Worm (Caenorhabditis elegans) whole organism, young adult: Measurements from ENCODE around the gene suf-1.

Experiments used
- B0035.1 ChIP-seq: sonication (generic microtip); optimal IDR thresholded peaks from 2 replicates; lab custom pipeline; 2016; ENCODE audit warnings: missing genetic modification characterization, mild to moderate bottlenecking, missing compliant biosample characterization, missing genotype, missing genetic modification reagents
- B0261.1 ChIP-seq: sonication (generic microtip); optimal IDR thresholded peaks from 2 replicates; lab custom pipeline; 2016; ENCODE audit warnings: mild to moderate bottlenecking, missing genetic modification characterization, moderate library complexity, missing compliant biosample characterization
- B0336.3 ChIP-seq: fragments of 200-800 bp; sonication (Bioruptor generic); IDR thresholded peaks from 2 replicates; pipeline ENCODE4 v1.3.6; 2022; ENCODE audit warnings: missing genetic modification characterization, missing compliant biosample characterization
- F10E7.11 ChIP-seq: sonication (generic microtip); optimal IDR thresholded peaks from 2 replicates; lab custom pipeline; 2017; ENCODE audit warnings: mild to moderate bottlenecking, missing genetic modification characterization, moderate library complexity, missing compliant biosample characterization
- F39B2.1 ChIP-seq: fragments of 200-800 bp; sonication (Bioruptor generic); IDR thresholded peaks from 2 replicates; pipeline ENCODE4 v1.3.6; 2022; ENCODE audit warnings: missing genetic modification reagents, missing genetic modification characterization, missing compliant biosample characterization
- F52B5.7 ChIP-seq: sonication (generic microtip); optimal IDR thresholded peaks from 2 replicates; lab custom pipeline; 2016; ENCODE audit warnings: mild to moderate bottlenecking, missing genetic modification characterization, missing compliant biosample characterization
- F55B11.4 ChIP-seq: sonication (generic microtip); optimal IDR thresholded peaks from 2 replicates; lab custom pipeline; 2016; ENCODE audit warnings: missing compliant biosample characterization, missing genetic modification characterization, borderline replicate concordance; ENCODE audit not compliant: insufficient read depth
- F57C9.4 ChIP-seq: sonication (generic microtip); optimal IDR thresholded peaks from 2 replicates; lab custom pipeline; 2017; ENCODE audit warnings: mild to moderate bottlenecking, missing genetic modification characterization, missing compliant biosample characterization
- T26A5.8 ChIP-seq: sonication (generic microtip); optimal IDR thresholded peaks from 2 replicates; lab custom pipeline; 2016; ENCODE audit warnings: missing genetic modification characterization, missing compliant biosample characterization
- Y53G8AR.9 ChIP-seq: fragments of 200-800 bp; sonication (Bioruptor generic); conservative IDR thresholded peaks from 2 replicates; pipeline ENCODE4 v1.3.6; 2022; ENCODE audit warnings: missing genetic modification reagents, missing genetic modification characterization, missing compliant biosample characterization
- Y56A3A.18 ChIP-seq: fragments of 200-800 bp; sonication (Bioruptor generic); IDR thresholded peaks from 2 replicates; pipeline ENCODE4 v1.3.6; 2022; ENCODE audit warnings: missing genetic modification reagents, missing genetic modification characterization, missing compliant biosample characterization
- Y79H2A.3 ChIP-seq: fragments of 200-800 bp; sonication (Bioruptor generic); conservative IDR thresholded peaks from 2 replicates; pipeline ENCODE4 v1.3.6; 2022; ENCODE audit warnings: missing genetic modification reagents, missing genetic modification characterization, missing compliant biosample characterization
- akir-1 ChIP-seq: fragments of 200-800 bp; sonication (Bioruptor generic); optimal IDR thresholded peaks from 2 replicates; lab custom pipeline; 2018; ENCODE audit warnings: mild to moderate bottlenecking, missing genetic modification characterization, moderate library complexity, missing compliant biosample characterization
- ama-1 ChIP-seq, 3 experiments: fragments of 150-350 bp in 1 of 3; sonication (generic microtip) in 2 of 3; optimal IDR thresholded peaks; 2 replicates each; lab custom pipeline; 2014 to 2018; ENCODE audit warnings: missing biosample characterization in 2 of 3, missing genetic modification characterization in 2 of 3, missing genetic modification reagents in 2 of 3
- aptf-3 ChIP-seq: fragments of 200-800 bp; sonication (Bioruptor generic); IDR thresholded peaks from 2 replicates; pipeline ENCODE4 v1.3.6; 2022; ENCODE audit warnings: missing genetic modification characterization, missing compliant biosample characterization
- atf-7 ChIP-seq: sonication (generic microtip); optimal IDR thresholded peaks from 2 replicates; lab custom pipeline; 2017; ENCODE audit warnings: mild to moderate bottlenecking, missing genetic modification characterization, missing compliant biosample characterization
- attf-6 ChIP-seq: fragments of 200-800 bp; sonication (Bioruptor generic); IDR thresholded peaks from 2 replicates; pipeline ENCODE4 v1.3.6; 2022; ENCODE audit warnings: missing genetic modification reagents, missing genetic modification characterization, missing compliant biosample characterization
- bed-2 ChIP-seq: fragments of 200-800 bp; sonication (Bioruptor generic); IDR thresholded peaks from 2 replicates; pipeline ENCODE4 v1.3.6; 2022; ENCODE audit warnings: missing genetic modification reagents, missing genetic modification characterization, missing compliant biosample characterization
- ceh-100 ChIP-seq: fragments of 200-800 bp; sonication (Bioruptor generic); IDR thresholded peaks from 2 replicates; pipeline ENCODE4 v1.3.6; 2022; ENCODE audit warnings: missing genetic modification reagents, missing genetic modification characterization, missing compliant biosample characterization
- ceh-27 ChIP-seq: fragments of 200-800 bp; sonication (Bioruptor generic); optimal IDR thresholded peaks from 2 replicates; lab custom pipeline; 2018; ENCODE audit warnings: mild to moderate bottlenecking, missing genetic modification characterization, moderate library complexity, missing compliant biosample characterization
- dox-1 ChIP-seq: fragments of 200-800 bp; sonication (Bioruptor generic); IDR thresholded peaks from 2 replicates; pipeline ENCODE4 v1.3.6; 2022; ENCODE audit warnings: missing genetic modification reagents, missing genetic modification characterization, missing compliant biosample characterization
- efl-1 ChIP-seq: fragments of 150-350 bp; optimal IDR thresholded peaks from 2 replicates; lab custom pipeline; 2014; ENCODE audit warnings: missing biosample characterization, missing genetic modification reagents, missing genetic modification characterization
- egl-18 ChIP-seq: fragments of 200-800 bp; sonication (Bioruptor generic); IDR thresholded peaks from 2 replicates; pipeline ENCODE4 v1.3.6; 2022; ENCODE audit warnings: missing genetic modification reagents, missing genetic modification characterization, missing compliant biosample characterization
- ets-4 ChIP-seq: fragments of 200-800 bp; sonication (Bioruptor generic); optimal IDR thresholded peaks from 2 replicates; lab custom pipeline; 2018; ENCODE audit warnings: mild to moderate bottlenecking, missing genetic modification characterization, missing compliant biosample characterization
- fkh-3 ChIP-seq: sonication (generic microtip); optimal IDR thresholded peaks from 2 replicates; lab custom pipeline; 2016; ENCODE audit warnings: mild to moderate bottlenecking, missing genetic modification characterization, missing compliant biosample characterization
- him-1 ChIP-seq: sonication (generic microtip); optimal IDR thresholded peaks from 2 replicates; lab custom pipeline; 2016; ENCODE audit warnings: missing genotype, missing genetic modification reagents, missing genetic modification characterization, missing compliant biosample characterization
- hmg-1.2 ChIP-seq: fragments of 200-800 bp; sonication (Bioruptor generic); IDR thresholded peaks from 2 replicates; pipeline ENCODE4 v1.3.6; 2022; ENCODE audit warnings: missing genetic modification reagents, missing genetic modification characterization, missing compliant biosample characterization
- hmg-20 ChIP-seq: fragments of 200-800 bp; sonication (Bioruptor generic); IDR thresholded peaks from 2 replicates; pipeline ENCODE4 v1.3.6; 2022; ENCODE audit warnings: missing genetic modification reagents, missing genetic modification characterization, missing compliant biosample characterization
- hrde-1 ChIP-seq: sonication (generic microtip); optimal IDR thresholded peaks from 2 replicates; lab custom pipeline; 2016; ENCODE audit warnings: missing genetic modification characterization, mild to moderate bottlenecking, missing compliant biosample characterization, moderate library complexity, missing genotype, missing genetic modification reagents, borderline replicate concordance
- let-526 ChIP-seq: fragments of 200-800 bp; sonication (Bioruptor generic); IDR thresholded peaks from 2 replicates; pipeline ENCODE4 v1.3.6; 2022; ENCODE audit warnings: missing genetic modification reagents, missing genetic modification characterization, missing compliant biosample characterization
- lin-26 ChIP-seq: fragments of 200-800 bp; sonication (Bioruptor generic); IDR thresholded peaks from 2 replicates; pipeline ENCODE4 v1.3.6; 2022; ENCODE audit warnings: missing genetic modification reagents, missing genetic modification characterization, missing compliant biosample characterization
- lin-40 ChIP-seq: sonication (generic microtip); optimal IDR thresholded peaks from 2 replicates; lab custom pipeline; 2016; ENCODE audit warnings: missing genetic modification characterization, mild to moderate bottlenecking, missing compliant biosample characterization, missing genotype, missing genetic modification reagents
- lsl-1 ChIP-seq: fragments of 200-800 bp; sonication (Bioruptor generic); optimal IDR thresholded peaks from 2 replicates; lab custom pipeline; 2018; ENCODE audit warnings: mild to moderate bottlenecking, missing genetic modification characterization, moderate library complexity, missing compliant biosample characterization
- nfya-2 ChIP-seq: fragments of 200-800 bp; sonication (Bioruptor generic); IDR thresholded peaks from 2 replicates; pipeline ENCODE4 v1.3.6; 2022; ENCODE audit warnings: missing genetic modification reagents, missing genetic modification characterization, missing compliant biosample characterization
- nfyb-1 ChIP-seq: fragments of 200-800 bp; sonication (Bioruptor generic); IDR thresholded peaks from 2 replicates; pipeline ENCODE4 v1.3.6; 2022; ENCODE audit warnings: missing genetic modification reagents, missing genetic modification characterization, missing compliant biosample characterization
- nhr-120 ChIP-seq: fragments of 200-800 bp; sonication (Bioruptor generic); IDR thresholded peaks from 2 replicates; pipeline ENCODE4 v1.3.6; 2022; ENCODE audit warnings: missing genetic modification characterization, missing compliant biosample characterization
- pbrm-1 ChIP-seq: fragments of 200-800 bp; sonication (Bioruptor generic); IDR thresholded peaks from 2 replicates; pipeline ENCODE4 v1.3.6; 2022; ENCODE audit warnings: missing genetic modification reagents, missing genetic modification characterization, missing compliant biosample characterization
- pha-4 ChIP-seq: fragments of 150-350 bp; sonication (generic microtip); optimal IDR thresholded peaks from 2 replicates; lab custom pipeline; 2014; ENCODE audit warnings: missing biosample characterization, missing genetic modification reagents, missing genetic modification characterization
- sdz-38 ChIP-seq: sonication (generic microtip); optimal IDR thresholded peaks from 2 replicates; lab custom pipeline; 2016; ENCODE audit warnings: missing genotype, missing genetic modification characterization, missing compliant biosample characterization
- tbx-9 ChIP-seq: sonication (generic microtip); optimal IDR thresholded peaks from 2 replicates; lab custom pipeline; 2016; ENCODE audit warnings: borderline replicate concordance, missing genetic modification characterization, inconsistent platforms, missing compliant biosample characterization
- unc-130 ChIP-seq: sonication (generic microtip); optimal IDR thresholded peaks from 2 replicates; lab custom pipeline; 2016; ENCODE audit warnings: missing genetic modification reagents, missing genetic modification characterization, missing compliant biosample characterization
- unc-62 ChIP-seq: fragments of 150-350 bp; optimal IDR thresholded peaks from 2 replicates; lab custom pipeline; 2014; ENCODE audit warnings: missing biosample characterization, missing genetic modification reagents, missing genetic modification characterization
- xnd-1 ChIP-seq: sonication (generic microtip); optimal IDR thresholded peaks from 2 replicates; lab custom pipeline; 2016; ENCODE audit warnings: missing genotype, missing genetic modification reagents, missing genetic modification characterization, missing compliant biosample characterization
- zfh-2 ChIP-seq: fragments of 200-800 bp; sonication (Bioruptor generic); conservative IDR thresholded peaks from 2 replicates; pipeline ENCODE4 v1.3.6; 2022; ENCODE audit warnings: missing genetic modification reagents, missing genetic modification characterization, missing compliant biosample characterization
- zim-3 ChIP-seq: sonication (generic microtip); optimal IDR thresholded peaks from 2 replicates; lab custom pipeline; 2017; ENCODE audit warnings: mild to moderate bottlenecking, missing genetic modification characterization, moderate library complexity, missing compliant biosample characterization
- ztf-25 ChIP-seq: fragments of 200-800 bp; sonication (Bioruptor generic); IDR thresholded peaks from 2 replicates; pipeline ENCODE4 v1.3.6; 2022; ENCODE audit warnings: missing genetic modification reagents, missing genetic modification characterization, missing compliant biosample characterization
- ztf-3 ChIP-seq: fragments of 200-800 bp; sonication (Bioruptor generic); optimal IDR thresholded peaks from 2 replicates; lab custom pipeline; 2018; ENCODE audit warnings: mild to moderate bottlenecking, missing genetic modification characterization, missing compliant biosample characterization

Gene suf-1

DNA sequence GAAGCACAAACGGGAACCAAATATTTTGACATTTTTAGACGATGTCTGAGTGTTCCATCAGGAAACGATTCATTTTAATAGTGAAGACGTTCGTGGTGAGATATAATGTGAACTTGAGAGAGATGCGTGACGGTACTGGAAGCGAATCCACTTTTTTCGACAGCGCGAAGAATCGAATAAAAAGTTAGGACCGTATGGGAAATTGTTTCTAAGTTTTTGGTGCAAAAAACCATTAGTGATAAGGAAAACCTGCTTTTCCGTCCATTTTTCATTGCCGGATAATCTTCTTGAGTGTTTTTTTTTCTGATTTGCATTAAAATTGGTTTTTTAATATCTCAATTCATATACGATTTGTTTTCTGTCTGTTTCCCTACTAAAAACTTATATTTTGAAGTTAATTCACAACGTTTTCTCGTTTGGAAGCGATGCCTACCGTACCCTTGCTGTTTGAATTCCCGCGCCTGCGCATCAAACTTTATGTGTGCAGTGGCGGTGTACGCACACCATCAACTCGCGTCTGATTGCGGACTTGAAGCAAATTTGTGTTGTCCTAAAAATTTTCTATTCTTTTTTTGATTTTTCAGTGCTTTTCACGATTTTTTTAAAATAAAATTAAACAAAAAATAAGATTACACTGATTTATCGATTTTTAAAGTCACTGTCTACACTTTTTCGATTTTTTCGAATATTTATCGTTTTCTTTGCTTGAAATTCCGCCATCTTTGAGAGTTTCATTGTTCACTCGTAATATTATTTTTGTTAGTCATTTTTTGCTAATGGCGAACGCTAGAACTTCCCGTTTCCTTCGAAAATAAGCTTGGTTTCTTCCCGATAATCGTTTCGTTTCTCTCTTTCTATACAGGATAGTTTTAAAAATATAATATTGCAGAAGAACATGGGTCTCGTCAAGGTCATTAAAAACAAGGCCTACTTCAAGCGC lies 34.3 kb upstream of the suf-1 start, which contains the start of the genes col-38 and rpl-5 (continued):
- TF ChIP-seq egl-18 (GFP tag; lab: Robert Waterston, UW) (no peak), him-1 (tag; lab: Kevin White, UChicago) (peak; percentile 25), B0035.1 (tag; lab: Kevin White, UChicago) (no peak), akir-1 (GFP tag; lab: Kevin White, UChicago) (no peak), nfya-2 (GFP tag; lab: Robert Waterston, UW) (no peak), attf-6 (GFP tag; lab: Robert Waterston, UW) (no peak), bed-2 (GFP tag; lab: Robert Waterston, UW) (no peak), pha-4 (tag; lab: Kevin White, UChicago) (peak; percentile 57), atf-7 (tag; lab: Kevin White, UChicago) (no peak), T26A5.8 (tag; lab: Kevin White, UChicago) (no peak), unc-130 (GFP tag; lab: Kevin White, UChicago) (peak; percentile 16), hmg-20 (no peak), zfh-2 (GFP tag; lab: Robert Waterston, UW) (no peak), ets-4 (GFP tag; lab: Kevin White, UChicago) (no peak), ceh-27 (GFP tag; lab: Kevin White, UChicago) (peak; percentile 83), B0336.3 (peak; percentile 65), ztf-25 (GFP tag; lab: Robert Waterston, UW) (no peak), F57C9.4 (tag; lab: Kevin White, UChicago) (no peak), F55B11.4 (no peak), fkh-3 (tag; lab: Kevin White, UChicago) (no peak), ceh-100 (GFP tag; lab: Robert Waterston, UW) (peak; percentile 48; the same call in 1 of the 2 replicates), efl-1 (GFP tag; lab: Kevin White, UChicago) (peak; percentile 88), ama-1 (optimal IDR thresholded peaks at IDR 0.05; lab: Kevin White, UChicago) (no peak), ama-1 (GFP tag; optimal IDR thresholded peaks at IDR 0.05; lab: Kevin White, UChicago) (peak in 1 of 2 experiments; percentile 26), tbx-9 (tag; lab: Kevin White, UChicago) (no peak), xnd-1 (tag; lab: Kevin White, UChicago) (peak; percentile 43), lin-40 (tag; lab: Kevin White, UChicago) (peak; percentile 56), lin-26 (GFP tag; lab: Robert Waterston, UW) (no peak), pbrm-1 (GFP tag; lab: Robert Waterston, UW) (peak; percentile 83), ztf-3 (GFP tag; lab: Kevin White, UChicago) (no peak), sdz-38 (no peak), B0261.1 (no peak), hrde-1 (tag; lab: Kevin White, UChicago) (no peak), F10E7.11 (tag; lab: Kevin White, UChicago) (no peak), let-526 (GFP tag; lab: Robert Waterston, UW) (no peak), Y53G8AR.9 (no peak), aptf-3 (GFP tag; lab: Robert Waterston, UW) (no peak), Y79H2A.3 (GFP tag; lab: Robert Waterston, UW) (no peak), F39B2.1 (GFP tag; lab: Robert Waterston, UW) (no peak), dox-1 (peak; percentile 83), unc-62 (GFP tag; lab: Kevin White, UChicago) (no peak), nfyb-1 (GFP tag; lab: Robert Waterston, UW) (0 out of 2 replicates have a peak, but pooled peaks have one; percentile 59), F52B5.7 (tag; lab: Kevin White, UChicago) (no peak), lsl-1 (GFP tag; lab: Kevin White, UChicago) (peak; percentile 86), zim-3 (tag; lab: Kevin White, UChicago) (no peak), hmg-1.2 (GFP tag; lab: Robert Waterston, UW) (peak; percentile 62), Y56A3A.18 (GFP tag; lab: Robert Waterston, UW) (no peak), nhr-120 (GFP tag; lab: Robert Waterston, UW) (no peak)
